Fruit fly (Drosophila melanogaster) whole organism, wandering third instar larva: ENCODE data around the gene Spn28B.
A peak's percentile ranks its signal among the peaks of the same experiment; 100 is the strongest.

Experiments used
- Abd-B ChIP-seq: fragments of >200 bp; optimal IDR thresholded peaks from 2 replicates; lab custom pipeline; 2017; ENCODE audit warnings: missing biosample characterization, missing genetic modification characterization
- CG32264 ChIP-seq: fragments of 200-800 bp; sonication (Bioruptor generic); optimal IDR thresholded peaks from 2 replicates; lab custom pipeline; 2016; ENCODE audit warnings: missing biosample characterization, missing genetic modification characterization
- CG9705 ChIP-seq: fragments of 200-800 bp; sonication (Bioruptor generic); optimal IDR thresholded peaks from 2 replicates; lab custom pipeline; 2018; ENCODE audit warnings: missing biosample characterization, mild to moderate bottlenecking, missing genetic modification characterization
- CrebA ChIP-seq: fragments of 200-800 bp; sonication (Bioruptor generic); optimal IDR thresholded peaks from 2 replicates; lab custom pipeline; 2016; ENCODE audit warnings: missing biosample characterization, mild to moderate bottlenecking, missing genetic modification characterization, borderline replicate concordance
- Dfd ChIP-seq: fragments of >200 bp; optimal IDR thresholded peaks from 2 replicates; lab custom pipeline; 2017; ENCODE audit warnings: missing biosample characterization, missing genetic modification characterization
- Dif ChIP-seq: fragments of 200-275, 200-300 bp; sonication (Bioruptor generic); optimal IDR thresholded peaks from 2 replicates; lab custom pipeline; 2018; ENCODE audit warnings: missing biosample characterization, missing genetic modification characterization; ENCODE audit not compliant: partially characterized antibody
- GATAd ChIP-seq: sonication (Bioruptor generic); optimal IDR thresholded peaks from 2 replicates; lab custom pipeline; 2016; ENCODE audit warnings: missing biosample characterization, missing genetic modification characterization
- HLH106 ChIP-seq: fragments of 200-800 bp; optimal IDR thresholded peaks from 3 replicates; lab custom pipeline; 2019; ENCODE audit warnings: missing biosample characterization, mild to moderate bottlenecking, missing genetic modification characterization, moderate library complexity
- Hr78 ChIP-seq: fragments of >200 bp; optimal IDR thresholded peaks from 2 replicates; lab custom pipeline; 2017; ENCODE audit warnings: missing biosample characterization, missing genetic modification characterization
- Hr83 ChIP-seq: fragments of 200-300 bp; sonication (Bioruptor generic); optimal IDR thresholded peaks from 2 replicates; lab custom pipeline; 2016; ENCODE audit warnings: missing biosample characterization, mild to moderate bottlenecking, missing genetic modification characterization, moderate library complexity; ENCODE audit not compliant: poor library complexity, severe bottlenecking
- Jra ChIP-seq: sonication (Bioruptor generic); optimal IDR thresholded peaks from 2 replicates; lab custom pipeline; 2016; ENCODE audit warnings: missing biosample characterization, missing genetic modification characterization
- Mio ChIP-seq: sonication (Bioruptor generic); optimal IDR thresholded peaks from 2 replicates; lab custom pipeline; 2016; ENCODE audit warnings: missing biosample characterization, missing genetic modification characterization
- Myc ChIP-seq: fragments of >200 bp; optimal IDR thresholded peaks from 2 replicates; lab custom pipeline; 2017
- N ChIP-seq: fragments of >200 bp; optimal IDR thresholded peaks from 2 replicates; lab custom pipeline; 2018; ENCODE audit warnings: missing biosample characterization, missing external identifiers, missing genetic modification characterization
- OdsH ChIP-seq: fragments of 200-800 bp; sonication (Bioruptor generic); optimal IDR thresholded peaks from 2 replicates; lab custom pipeline; 2016; ENCODE audit warnings: missing biosample characterization, mild to moderate bottlenecking, missing genetic modification characterization
- Rel ChIP-seq, 2 experiments: fragments of 200-800 bp; sonication (Bioruptor generic) in 1 of 2; optimal IDR thresholded peaks; 2 replicates in 1 of 2; 3 replicates in 1 of 2; lab custom pipeline; 2016 to 2019; ENCODE audit warnings: mild to moderate bottlenecking in 2 of 2, missing biosample characterization in 2 of 2, missing genetic modification characterization in 2 of 2, moderate library complexity in 1 of 2
- Vsx2 ChIP-seq: fragments of 200-300, 225-300 bp; sonication (Bioruptor generic); optimal IDR thresholded peaks from 2 replicates; lab custom pipeline; 2018; ENCODE audit warnings: missing biosample characterization, missing genetic modification characterization; ENCODE audit not compliant: partially characterized antibody
- br ChIP-seq: fragments of 200-800 bp; sonication (Bioruptor generic); optimal IDR thresholded peaks from 2 replicates; lab custom pipeline; 2016; ENCODE audit warnings: missing biosample characterization, missing genetic modification characterization
- brk ChIP-seq: fragments of 200-800 bp; sonication (Bioruptor generic); optimal IDR thresholded peaks from 2 replicates; lab custom pipeline; 2016; ENCODE audit warnings: missing biosample characterization, mild to moderate bottlenecking, missing genetic modification characterization
- dl ChIP-seq, 2 experiments: fragments of 175-275, 200-275 bp in 1 of 2; fragments of 200-275 bp in 1 of 2; sonication (Bioruptor generic); optimal IDR thresholded peaks; lab custom pipeline; 2018; ENCODE audit warnings: mild to moderate bottlenecking in 2 of 2, missing biosample characterization in 2 of 2, missing genetic modification characterization in 2 of 2, moderate library complexity in 2 of 2; ENCODE audit not compliant: partially characterized antibody in 2 of 2, insufficient read depth in 1 of 2
- dmrt93B ChIP-seq: fragments of 200-800 bp; sonication (Bioruptor generic); optimal IDR thresholded peaks from 2 replicates; lab custom pipeline; 2018; ENCODE audit warnings: missing biosample characterization, mild to moderate bottlenecking, missing genetic modification characterization
- dsf ChIP-seq: sonication (Bioruptor generic); optimal IDR thresholded peaks from 2 replicates; lab custom pipeline; 2016; ENCODE audit warnings: missing biosample characterization, missing genetic modification characterization, borderline replicate concordance
- ey ChIP-seq: fragments of 200-800 bp; sonication (Bioruptor generic); optimal IDR thresholded peaks from 2 replicates; lab custom pipeline; 2016; ENCODE audit warnings: missing biosample characterization, missing genetic modification characterization
- foxo ChIP-seq, 2 experiments: fragments of 200-800 bp; sonication (Bioruptor generic); optimal IDR thresholded peaks; 2 replicates in 1 of 2; 3 replicates in 1 of 2; lab custom pipeline; 2016 to 2017; ENCODE audit warnings: missing biosample characterization in 2 of 2, missing genetic modification characterization in 2 of 2
- fru ChIP-seq: fragments of 200-800 bp; sonication (Bioruptor generic); optimal IDR thresholded peaks from 3 replicates; lab custom pipeline; 2016; ENCODE audit warnings: missing biosample characterization, mild to moderate bottlenecking, missing genetic modification characterization
- h ChIP-seq: fragments of 200-800 bp; sonication (Bioruptor generic); optimal IDR thresholded peaks from 3 replicates; lab custom pipeline; 2016; ENCODE audit warnings: missing biosample characterization, mild to moderate bottlenecking, missing genetic modification characterization
- jim ChIP-seq: fragments of 175-275, 200-325 bp; sonication (Bioruptor generic); optimal IDR thresholded peaks from 2 replicates; lab custom pipeline; 2016; ENCODE audit warnings: missing biosample characterization, mild to moderate bottlenecking, missing genetic modification characterization
- lola ChIP-seq: fragments of >200 bp; optimal IDR thresholded peaks from 2 replicates; lab custom pipeline; 2017; ENCODE audit warnings: missing biosample characterization, missing genetic modification characterization
- pan ChIP-seq: fragments of >200 bp; optimal IDR thresholded peaks from 2 replicates; lab custom pipeline; 2017
- psq ChIP-seq: fragments of 200-800 bp; sonication (Bioruptor generic); optimal IDR thresholded peaks from 3 replicates; lab custom pipeline; 2017; ENCODE audit warnings: missing biosample characterization, mild to moderate bottlenecking, missing genetic modification characterization, moderate library complexity
- sage ChIP-seq: fragments of 200-800 bp; sonication (Bioruptor generic); optimal IDR thresholded peaks from 2 replicates; lab custom pipeline; 2016; ENCODE audit warnings: missing biosample characterization, mild to moderate bottlenecking, missing genetic modification characterization
- sv ChIP-seq: fragments of 200-800 bp; sonication (Bioruptor generic); optimal IDR thresholded peaks from 3 replicates; lab custom pipeline; 2016; ENCODE audit warnings: missing biosample characterization, missing genetic modification characterization
- tai ChIP-seq: sonication (Bioruptor generic); optimal IDR thresholded peaks from 2 replicates; lab custom pipeline; 2016; ENCODE audit warnings: missing biosample characterization, missing genetic modification characterization
- usp ChIP-seq: fragments of >200 bp; optimal IDR thresholded peaks from 2 replicates; lab custom pipeline; 2017; ENCODE audit warnings: missing biosample characterization, missing genetic modification characterization
- woc ChIP-seq: sonication (Bioruptor generic); optimal IDR thresholded peaks from 2 replicates; lab custom pipeline; 2016; ENCODE audit warnings: missing biosample characterization, mild to moderate bottlenecking, missing genetic modification characterization

Spn28B gene

dm6 chr2L:7581624-7582023 is at the start of gene Spn28B:
Spn28B (plus strand) TSS chr2L:7581924.
- TF ChIP-seq CrebA (no peak), CG32264 (GFP tag; lab: Kevin White, UChicago) (no peak), Abd-B (GFP tag; lab: Kevin White, UChicago) (no peak), Vsx2 (GFP tag; lab: Kevin White, UChicago) (no peak), woc (no peak), brk (GFP tag; lab: Kevin White, UChicago) (no peak), Jra (GFP tag; lab: Kevin White, UChicago) (no peak), foxo (GFP tag; optimal IDR thresholded peaks at IDR 0.05; lab: Kevin White, UChicago) (no peak), sv (GFP tag; lab: Kevin White, UChicago) (no peak), sage (GFP tag; lab: Kevin White, UChicago) (no peak), tai (no peak), Mio (GFP tag; lab: Kevin White, UChicago) (no peak)

DNA sequence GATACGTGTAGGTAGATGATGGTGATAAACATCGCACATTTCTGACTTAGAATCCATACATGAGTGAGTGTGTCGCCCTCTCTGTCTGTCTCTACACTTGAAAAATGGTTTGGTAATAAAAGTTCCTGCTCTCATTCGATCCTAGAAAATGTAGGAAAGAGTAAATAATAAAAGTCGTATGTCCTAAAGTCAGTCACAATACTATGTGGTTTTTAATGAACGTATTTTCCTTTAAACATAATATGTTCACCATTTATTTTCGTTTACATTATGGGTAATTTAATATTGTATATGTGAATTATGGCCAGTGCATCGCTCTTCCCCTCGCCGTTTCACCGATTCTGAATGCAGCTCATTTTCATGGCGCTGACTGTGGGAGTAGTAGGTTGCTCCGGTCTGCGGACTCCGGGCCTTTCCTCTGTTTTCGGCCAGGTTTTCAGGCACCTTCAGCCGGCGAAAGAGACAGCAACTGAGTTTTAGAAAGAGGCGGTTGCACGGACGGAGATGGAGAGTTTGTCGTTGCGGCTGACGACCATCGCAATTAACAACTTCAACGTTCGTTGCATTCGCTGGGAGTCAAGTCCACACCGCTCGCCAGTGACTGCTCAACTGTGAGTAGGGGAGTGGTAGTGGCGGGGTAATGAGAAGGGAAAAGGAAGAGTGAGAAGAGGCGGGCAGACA is 48.9 kb upstream of the Spn28B start:
- TF ChIP-seq usp (no peak), Dif (no peak), psq (GFP tag; lab: Kevin White, UChicago) (no peak), Vsx2 (GFP tag; lab: Kevin White, UChicago) (no peak), lola (GFP tag; lab: Kevin White, UChicago) (no peak), dl (GFP tag; optimal IDR thresholded peaks at IDR 0.05; lab: Kevin White, UChicago; ENCODE audit: insufficient read depth in 1 of 2, partially characterized antibody in 2 of 2) (no peak), pan (no peak), OdsH (GFP tag; lab: Kevin White, UChicago) (peak; percentile 31), Dfd (GFP tag; lab: Kevin White, UChicago) (no peak), GATAd (no peak), HLH106 (no peak), sage (GFP tag; lab: Kevin White, UChicago) (no peak), CG9705 (GFP tag; lab: Kevin White, UChicago) (no peak), N (GFP tag; lab: Kevin White, UChicago) (no peak), Myc (lab: Kevin White, UChicago) (no peak), Rel (GFP tag; optimal IDR thresholded peaks at IDR 0.05; lab: Kevin White, UChicago) (no peak), Rel (tag; optimal IDR thresholded peaks at IDR 0.05; lab: Kevin White, UChicago) (no peak), Jra (GFP tag; lab: Kevin White, UChicago) (no peak), Hr83 (GFP tag; lab: Kevin White, UChicago) (no peak), ey (GFP tag; lab: Kevin White, UChicago) (peak; percentile 21), brk (GFP tag; lab: Kevin White, UChicago) (no peak), Abd-B (GFP tag; lab: Kevin White, UChicago) (no peak), fru (GFP tag; lab: Kevin White, UChicago) (peak; percentile 39), dsf (GFP tag; lab: Kevin White, UChicago) (no peak), Mio (GFP tag; lab: Kevin White, UChicago) (no peak), foxo (GFP tag; optimal IDR thresholded peaks at IDR 0.05; lab: Kevin White, UChicago) (peak in 1 of 2 experiments; percentile 14), Hr78 (GFP tag; lab: Kevin White, UChicago) (no peak), woc (peak; percentile 1), CrebA (no peak), jim (GFP tag; lab: Kevin White, UChicago) (no peak), CG32264 (GFP tag; lab: Kevin White, UChicago) (no peak), sv (GFP tag; lab: Kevin White, UChicago) (no peak), br (GFP tag; lab: Kevin White, UChicago) (no peak), dmrt93B (no peak), h (peak; percentile 13), tai (no peak)

DNA sequence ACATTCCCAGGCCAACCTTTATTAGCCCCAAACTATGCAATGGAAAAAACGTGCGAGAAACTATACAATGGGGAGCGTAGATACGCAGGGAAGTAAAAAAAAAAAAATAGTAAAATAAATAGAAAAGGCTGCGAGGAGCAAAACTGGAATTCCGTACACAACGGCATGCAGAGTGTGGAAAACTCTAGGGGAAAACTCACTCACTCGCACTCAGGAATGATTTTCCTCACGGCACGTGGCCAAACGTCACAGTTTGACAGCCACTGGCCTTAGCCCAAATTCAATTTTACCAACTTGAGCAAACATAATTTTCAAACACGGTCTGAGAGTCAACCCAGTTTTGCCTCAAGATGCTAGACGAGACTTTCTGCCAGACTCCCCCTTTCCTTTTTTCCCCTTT is 47.7 kb upstream of the Spn28B start:
- TF ChIP-seq Myc (lab: Kevin White, UChicago): peak; percentile 48
- TF ChIP-seq dmrt93B: no peak
